Fruit fly (Drosophila melanogaster) whole organism, prepupa: ENCODE data around the gene Cht11.
A peak's percentile ranks its signal among the peaks of the same experiment; 100 is the strongest.

ENCODE experiments used
- CG10631 ChIP-seq: fragments of 200-800 bp; sonication (Bioruptor generic); optimal IDR thresholded peaks from 2 replicates; lab custom pipeline; 2016; ENCODE audit warnings: missing biosample characterization, missing genetic modification characterization
- CG10669 ChIP-seq: fragments of 200-800 bp; sonication (Bioruptor generic); optimal IDR thresholded peaks from 3 replicates; lab custom pipeline; 2018; ENCODE audit warnings: missing biosample characterization, mild to moderate bottlenecking, missing genetic modification characterization, moderate library complexity
- CG11294 ChIP-seq: fragments of 200-800 bp; sonication (Bioruptor generic); IDR thresholded peaks from 2 replicates; pipeline ENCODE4 v1.3.6; 2022; ENCODE audit warnings: missing biosample characterization, missing genetic modification characterization
- CG11902 ChIP-seq: fragments of 200-800 bp; sonication (Bioruptor generic); optimal IDR thresholded peaks from 3 replicates; lab custom pipeline; 2016; ENCODE audit warnings: missing biosample characterization, missing genetic modification characterization
- CG15336 ChIP-seq: fragments of 200-800 bp; sonication (Bioruptor generic); IDR thresholded peaks from 2 replicates; pipeline ENCODE4 v1.3.6; 2022; ENCODE audit warnings: missing biosample characterization, missing genetic modification characterization
- CG1621 ChIP-seq: fragments of 200-800 bp; sonication (Bioruptor generic); optimal IDR thresholded peaks from 3 replicates; lab custom pipeline; 2018; ENCODE audit warnings: missing biosample characterization, mild to moderate bottlenecking, missing genetic modification characterization
- CG16779 ChIP-seq: fragments of 200-800 bp; sonication (Bioruptor generic); optimal IDR thresholded peaks from 3 replicates; lab custom pipeline; 2017; ENCODE audit warnings: missing biosample characterization, mild to moderate bottlenecking, missing genetic modification characterization
- CG3032 ChIP-seq: fragments of 200-800 bp; optimal IDR thresholded peaks from 2 replicates; lab custom pipeline; 2019; ENCODE audit warnings: missing biosample characterization, mild to moderate bottlenecking, missing genetic modification characterization, moderate library complexity
- CG32006 ChIP-seq: fragments of 200-800 bp; sonication (Bioruptor generic); optimal IDR thresholded peaks from 3 replicates; lab custom pipeline; 2017; ENCODE audit warnings: missing biosample characterization, mild to moderate bottlenecking, missing genetic modification characterization
- CG34406 ChIP-seq: fragments of 200-800 bp; sonication (Bioruptor generic); optimal IDR thresholded peaks from 3 replicates; lab custom pipeline; 2016; ENCODE audit warnings: missing biosample characterization, missing genetic modification characterization
- CG3919 ChIP-seq: fragments of 200-800 bp; sonication (Bioruptor generic); optimal IDR thresholded peaks from 3 replicates; lab custom pipeline; 2016; ENCODE audit warnings: missing biosample characterization, missing genetic modification characterization
- CG4318 ChIP-seq: fragments of 200-800 bp; sonication (Bioruptor generic); optimal IDR thresholded peaks from 3 replicates; lab custom pipeline; 2017; ENCODE audit warnings: missing biosample characterization, mild to moderate bottlenecking, missing genetic modification characterization
- CG6163 ChIP-seq: fragments of 200-800 bp; sonication (Bioruptor generic); IDR thresholded peaks from 3 replicates; pipeline ENCODE4 v1.3.6; 2022; ENCODE audit warnings: missing biosample characterization, missing genetic modification characterization
- CG6276 ChIP-seq: fragments of 200-800 bp; sonication (Bioruptor generic); optimal IDR thresholded peaks from 2 replicates; lab custom pipeline; 2017; ENCODE audit warnings: missing biosample characterization, mild to moderate bottlenecking, missing genetic modification characterization
- CG6792 ChIP-seq: fragments of 200-800 bp; sonication (Bioruptor generic); optimal IDR thresholded peaks from 3 replicates; lab custom pipeline; 2016; ENCODE audit warnings: missing biosample characterization, missing genetic modification characterization
- CG6808 ChIP-seq: fragments of 200-800 bp; sonication (Bioruptor generic); optimal IDR thresholded peaks from 3 replicates; lab custom pipeline; 2017; ENCODE audit warnings: missing biosample characterization, missing genetic modification characterization, mild to moderate bottlenecking, moderate library complexity, missing genetic modification reagents
- CG6854 ChIP-seq: fragments of 200-800 bp; sonication (Bioruptor generic); optimal IDR thresholded peaks from 2 replicates; lab custom pipeline; 2017; ENCODE audit warnings: missing biosample characterization, mild to moderate bottlenecking, missing genetic modification characterization
- CG8632 ChIP-seq: fragments of 200-800 bp; sonication (Bioruptor generic); optimal IDR thresholded peaks from 3 replicates; lab custom pipeline; 2016; ENCODE audit warnings: missing biosample characterization, missing genetic modification characterization
- Eip78C ChIP-seq: fragments of 200-800 bp; sonication (Bioruptor generic); peaks from one replicate; lab custom pipeline; 2016; ENCODE audit warnings: missing biosample characterization, missing genetic modification characterization
- Eip93F ChIP-seq: fragments of 200-800 bp; sonication (Bioruptor generic); optimal IDR thresholded peaks from 2 replicates; lab custom pipeline; 2016; ENCODE audit warnings: missing biosample characterization, mild to moderate bottlenecking, missing genetic modification characterization
- Hr38 ChIP-seq: sonication (Bioruptor generic); optimal IDR thresholded peaks from 2 replicates; lab custom pipeline; 2016; ENCODE audit warnings: missing biosample characterization, missing genetic modification characterization
- Hr4 ChIP-seq: fragments of 200-800 bp; sonication (Bioruptor generic); optimal IDR thresholded peaks from 3 replicates; lab custom pipeline; 2016; ENCODE audit warnings: missing biosample characterization, missing genetic modification characterization
- Lpt ChIP-seq: fragments of 200-800 bp; sonication (Bioruptor generic); optimal IDR thresholded peaks from 3 replicates; lab custom pipeline; 2016; ENCODE audit warnings: missing biosample characterization, missing genetic modification characterization
- Met ChIP-seq: fragments of 200-800 bp; sonication (Bioruptor generic); optimal IDR thresholded peaks from 3 replicates; lab custom pipeline; 2016; ENCODE audit warnings: missing biosample characterization, missing genetic modification characterization
- OdsH ChIP-seq: fragments of 200-800 bp; sonication (Bioruptor generic); optimal IDR thresholded peaks from 3 replicates; lab custom pipeline; 2016; ENCODE audit warnings: missing biosample characterization, missing genetic modification characterization
- Smox ChIP-seq: fragments of 200-800 bp; sonication (Bioruptor generic); optimal IDR thresholded peaks from 3 replicates; lab custom pipeline; 2016; ENCODE audit warnings: missing biosample characterization, missing genetic modification characterization
- Sox102F ChIP-seq: fragments of 200-800 bp; sonication (Bioruptor generic); optimal IDR thresholded peaks from 2 replicates; lab custom pipeline; 2016; ENCODE audit warnings: missing biosample characterization, mild to moderate bottlenecking, missing genetic modification characterization
- Sox14 ChIP-seq: fragments of 200-800 bp; sonication (Bioruptor generic); optimal IDR thresholded peaks from 3 replicates; lab custom pipeline; 2016; ENCODE audit warnings: missing biosample characterization, missing genetic modification characterization
- Sox15 ChIP-seq: fragments of 200-800 bp; sonication (Bioruptor generic); optimal IDR thresholded peaks from 3 replicates; lab custom pipeline; 2016; ENCODE audit warnings: missing biosample characterization, missing genetic modification characterization
- achi ChIP-seq: fragments of 200-800 bp; sonication (Bioruptor generic); optimal IDR thresholded peaks from 3 replicates; lab custom pipeline; 2016; ENCODE audit warnings: missing biosample characterization, missing genetic modification characterization
- acj6 ChIP-seq: fragments of 200-800 bp; sonication (Bioruptor generic); optimal IDR thresholded peaks from 3 replicates; lab custom pipeline; 2016; ENCODE audit warnings: missing biosample characterization, missing genetic modification characterization
- cyc ChIP-seq: fragments of 200-800 bp; sonication (Bioruptor generic); optimal IDR thresholded peaks from 3 replicates; lab custom pipeline; 2016; ENCODE audit warnings: missing biosample characterization, missing genetic modification characterization
- dac ChIP-seq: fragments of 200-800 bp; sonication (Bioruptor generic); optimal IDR thresholded peaks from 2 replicates; lab custom pipeline; 2017; ENCODE audit warnings: missing biosample characterization, mild to moderate bottlenecking, missing genetic modification characterization
- dsx ChIP-seq: fragments of 200-800 bp; optimal IDR thresholded peaks from 3 replicates; lab custom pipeline; 2019; ENCODE audit warnings: missing biosample characterization, mild to moderate bottlenecking, missing genetic modification characterization, moderate library complexity; ENCODE audit not compliant: poor library complexity, severe bottlenecking
- eg ChIP-seq: fragments of 200-800 bp; sonication (Bioruptor generic); IDR thresholded peaks from 3 replicates; pipeline ENCODE4 v1.3.6; 2022; ENCODE audit warnings: missing biosample characterization, missing genetic modification characterization
- pdm3 ChIP-seq: fragments of 200-800 bp; sonication (Bioruptor generic); optimal IDR thresholded peaks from 3 replicates; lab custom pipeline; 2016; ENCODE audit warnings: missing biosample characterization, missing genetic modification characterization
- ss ChIP-seq, 2 experiments: fragments of 200-800 bp; sonication (Bioruptor generic); optimal IDR thresholded peaks; 2 replicates in 1 of 2; 3 replicates in 1 of 2; lab custom pipeline; 2017 to 2018; ENCODE audit warnings: mild to moderate bottlenecking in 2 of 2, missing biosample characterization in 2 of 2, missing genetic modification characterization in 2 of 2, moderate library complexity in 1 of 2
- svp ChIP-seq: fragments of 200-800 bp; sonication (Bioruptor generic); peaks from one replicate; lab custom pipeline; 2016; ENCODE audit warnings: missing biosample characterization, missing genetic modification characterization
- topi ChIP-seq: fragments of 200-800 bp; sonication (Bioruptor generic); optimal IDR thresholded peaks from 3 replicates; lab custom pipeline; 2016; ENCODE audit warnings: missing biosample characterization, missing genetic modification characterization
- vri ChIP-seq: fragments of 200-800 bp; sonication (Bioruptor generic); optimal IDR thresholded peaks from 3 replicates; lab custom pipeline; 2016; ENCODE audit warnings: missing biosample characterization, mild to moderate bottlenecking, missing genetic modification characterization

Gene Cht11

DNA sequence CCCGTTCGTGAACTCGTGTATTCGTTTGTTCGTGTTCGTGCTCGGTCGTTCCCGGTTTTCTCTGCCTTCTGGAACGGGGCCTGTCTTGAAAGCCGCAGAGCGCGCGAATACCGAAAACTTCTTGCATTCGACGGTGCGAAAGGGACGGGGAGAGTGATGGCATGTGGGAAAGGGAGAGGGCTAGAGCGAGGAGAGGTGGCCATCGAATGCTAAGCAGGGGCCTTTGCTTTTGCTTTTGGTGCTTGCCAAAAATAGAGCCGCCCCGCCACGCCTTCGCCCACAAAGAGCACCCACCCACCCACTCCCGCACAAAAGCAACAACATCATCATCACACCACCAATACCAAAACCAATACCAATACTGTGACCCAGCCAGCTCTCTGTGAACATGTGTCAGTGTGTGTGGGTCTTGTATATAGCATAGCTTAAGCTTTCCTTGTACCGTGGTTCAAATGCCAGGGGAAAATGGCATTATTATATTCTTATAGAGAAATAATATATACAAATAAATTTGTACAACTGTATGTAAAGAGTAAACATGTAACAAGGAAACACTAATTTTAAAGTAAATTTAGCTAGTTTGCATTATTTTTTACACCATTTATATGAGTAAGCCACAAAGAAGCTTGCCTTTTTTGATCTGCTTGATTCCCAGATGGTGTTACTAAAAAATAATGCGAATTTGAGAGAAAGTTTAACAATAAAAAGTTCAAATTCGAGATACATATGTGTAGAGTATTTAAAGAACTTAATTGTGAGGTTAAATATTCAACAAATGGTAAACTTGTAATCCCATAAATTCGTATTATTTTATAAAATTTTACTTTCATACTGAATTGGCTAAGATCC lies 18.1 kb upstream of the Cht11 start, which contains the start of gene CG14434 (continued):
- TF ChIP-seq Sox102F = peak; percentile 78
- TF ChIP-seq CG6276 (GFP tag; lab: Kevin White, UChicago) = peak; percentile 88
- peak; percentile 74 for TF ChIP-seq CG3919 (GFP tag; lab: Kevin White, UChicago)
- TF ChIP-seq CG6808 (GFP tag; lab: Kevin White, UChicago) = peak; percentile 88
- TF ChIP-seq Sox15 (GFP tag; lab: Kevin White, UChicago) = peak; percentile 76
- peak; percentile 82 for TF ChIP-seq topi (GFP tag; lab: Kevin White, UChicago)
- TF ChIP-seq Smox (GFP tag; lab: Kevin White, UChicago) = peak; percentile 77
- TF ChIP-seq OdsH (GFP tag; lab: Kevin White, UChicago) = peak; percentile 81
- peak; percentile 45 for TF ChIP-seq dac (GFP tag; lab: Kevin White, UChicago)
- TF ChIP-seq acj6 (GFP tag; lab: Kevin White, UChicago) = peak; percentile 73

DNA sequence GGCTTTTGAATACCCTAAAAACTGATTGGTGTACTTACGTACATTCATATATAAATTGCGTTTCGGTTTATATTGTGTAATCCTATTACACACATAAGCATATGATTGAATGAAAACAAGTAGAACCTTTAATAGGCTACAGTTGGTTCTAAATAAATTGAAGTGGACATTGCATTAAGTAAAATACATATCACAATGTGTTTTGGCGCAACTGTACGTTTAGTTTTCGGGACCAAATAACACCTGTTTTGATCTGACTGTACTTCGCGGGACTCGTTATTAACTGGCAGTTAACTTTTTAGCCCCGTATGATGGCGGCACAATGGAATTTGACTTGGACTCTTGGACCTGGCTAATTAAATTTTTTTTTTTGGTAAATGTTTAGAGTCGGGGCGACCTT lies 17.4 kb upstream of the Cht11 start:
- no peak for TF ChIP-seq Lpt (GFP tag; lab: Kevin White, UChicago)
- no peak for TF ChIP-seq CG34406
- TF ChIP-seq eg = no peak
- no peak for TF ChIP-seq CG6792 (GFP tag; lab: Kevin White, UChicago)
- no peak for TF ChIP-seq CG6163
- TF ChIP-seq Sox15 (GFP tag; lab: Kevin White, UChicago) = no peak
- TF ChIP-seq CG3032 = no peak
- TF ChIP-seq CG1621 = no peak
- TF ChIP-seq CG4318 (GFP tag; lab: Kevin White, UChicago) = no peak
- peak; percentile 6 for TF ChIP-seq CG32006 (GFP tag; lab: Kevin White, UChicago)
- peak; percentile 40 for TF ChIP-seq svp (GFP tag; lab: Kevin White, UChicago)
- no peak for TF ChIP-seq dsx
- TF ChIP-seq vri = no peak
- no peak for TF ChIP-seq Smox (GFP tag; lab: Kevin White, UChicago)
- no peak for TF ChIP-seq Hr38 (GFP tag; lab: Kevin White, UChicago)
- no peak for TF ChIP-seq Eip93F (GFP tag; lab: Kevin White, UChicago)
- TF ChIP-seq Sox14 (GFP tag; lab: Kevin White, UChicago) = peak; percentile 0
- no peak for TF ChIP-seq ss (GFP tag; optimal IDR thresholded peaks at IDR 0.05; lab: Kevin White, UChicago)
- TF ChIP-seq pdm3 = no peak
- TF ChIP-seq Met = no peak
- TF ChIP-seq CG6854 (GFP tag; lab: Kevin White, UChicago) = no peak
- no peak for TF ChIP-seq CG6808 (GFP tag; lab: Kevin White, UChicago)
- TF ChIP-seq acj6 (GFP tag; lab: Kevin White, UChicago) = no peak
- no peak for TF ChIP-seq CG10669
- TF ChIP-seq CG11294 (GFP tag; lab: Robert Waterston, UW) = no peak
- no peak for TF ChIP-seq cyc (GFP tag; lab: Kevin White, UChicago)
- TF ChIP-seq Hr4 (GFP tag; lab: Kevin White, UChicago) = no peak
- no peak for TF ChIP-seq CG10631 (GFP tag; lab: Kevin White, UChicago)
- no peak for TF ChIP-seq CG11902 (GFP tag; lab: Kevin White, UChicago)
- TF ChIP-seq achi (GFP tag; lab: Kevin White, UChicago) = no peak
- TF ChIP-seq Eip78C (GFP tag; lab: Kevin White, UChicago) = peak; percentile 72
- no peak for TF ChIP-seq CG8632 (GFP tag; lab: Kevin White, UChicago)
- TF ChIP-seq CG15336 (GFP tag; lab: Robert Waterston, UW) = no peak
- peak; percentile 5 for TF ChIP-seq topi (GFP tag; lab: Kevin White, UChicago)
- TF ChIP-seq CG16779 = no peak
- no peak for TF ChIP-seq Sox102F
- peak; percentile 2 for TF ChIP-seq CG6276 (GFP tag; lab: Kevin White, UChicago)
- no peak for TF ChIP-seq OdsH (GFP tag; lab: Kevin White, UChicago)
